Worm (Caenorhabditis elegans): Measurements from ENCODE around the gene ceh-20.

Gene ceh-20

DNA sequence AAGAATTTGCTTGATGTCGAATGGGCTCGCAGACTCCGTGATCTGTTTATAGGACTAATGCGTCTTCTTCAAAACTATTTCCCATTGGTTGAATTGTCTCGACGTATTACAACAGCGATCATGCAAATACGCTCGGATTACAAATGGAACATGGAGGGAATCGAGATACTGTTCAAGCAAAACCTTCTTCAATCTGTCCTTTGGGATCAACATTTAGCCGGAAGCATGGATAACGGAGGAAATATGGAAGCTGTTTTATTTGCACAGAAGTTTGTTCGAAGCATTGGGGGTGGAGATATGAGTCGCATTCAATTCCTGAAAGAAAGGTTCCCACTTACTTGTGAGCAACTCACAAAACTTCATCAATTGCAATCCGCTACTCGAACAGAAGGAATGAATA lies 23.9 kb upstream of the ceh-20 start:
- TF ChIP-seq klf-2 (GFP tag; conservative IDR thresholded peaks at IDR 0.05), result no peak
- no peak for TF ChIP-seq tab-1 (GFP tag; IDR thresholded peaks at IDR 0.05)
- TF ChIP-seq cog-1 (tag; optimal IDR thresholded peaks at IDR 0.05), result no peak
- TF ChIP-seq med-1 (GFP tag; optimal IDR thresholded peaks at IDR 0.05; ENCODE audit: insufficient read depth), result no peak
- TF ChIP-seq ref-1 (GFP tag; conservative IDR thresholded peaks at IDR 0.05), result no peak
- TF ChIP-seq flt-1 (GFP tag; IDR thresholded peaks at IDR 0.05), result no peak
- no peak for TF ChIP-seq ztf-23 (GFP tag; IDR thresholded peaks at IDR 0.05)
- no peak for TF ChIP-seq ztf-29 (GFP tag; IDR thresholded peaks at IDR 0.05)
- no peak for TF ChIP-seq T22C8.4 (GFP tag; IDR thresholded peaks at IDR 0.05)

DNA sequence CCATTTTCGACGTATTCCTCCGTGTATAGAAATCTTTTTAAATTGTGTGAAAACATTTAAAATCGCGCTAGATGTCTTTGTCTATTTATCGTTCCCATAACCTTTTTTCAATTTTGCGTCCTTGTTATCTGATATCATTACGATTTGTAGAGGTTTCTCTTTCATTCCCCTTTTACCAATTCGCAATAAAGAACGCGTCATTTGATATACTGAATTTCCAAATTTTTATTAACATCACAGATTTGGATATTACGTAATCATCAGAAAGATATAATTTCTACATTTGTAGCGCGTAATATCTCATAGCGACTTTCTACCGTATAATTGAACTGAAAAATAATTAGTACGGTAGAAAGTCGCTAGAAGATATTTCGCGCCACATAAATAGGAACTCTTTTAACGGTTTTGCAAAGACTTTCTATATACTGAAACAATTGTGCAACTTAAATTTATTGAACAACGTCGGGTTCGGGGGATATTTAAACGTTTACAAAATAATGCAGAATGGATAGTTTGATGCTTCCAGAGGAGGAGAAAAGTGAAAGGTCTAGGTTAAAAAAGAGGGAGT lies 20.9 kb upstream of the ceh-20 start:
- TF ChIP-seq cog-1 (tag; optimal IDR thresholded peaks at IDR 0.05) (no peak), med-1 (GFP tag; optimal IDR thresholded peaks at IDR 0.05; ENCODE audit: insufficient read depth) (no peak), flt-1 (GFP tag; IDR thresholded peaks at IDR 0.05) (no peak), ref-1 (GFP tag; conservative IDR thresholded peaks at IDR 0.05) (no peak), klf-2 (GFP tag; conservative IDR thresholded peaks at IDR 0.05) (no peak), T22C8.4 (GFP tag; IDR thresholded peaks at IDR 0.05) (no peak), ztf-29 (GFP tag; IDR thresholded peaks at IDR 0.05) (no peak), ztf-23 (GFP tag; IDR thresholded peaks at IDR 0.05) (no peak), tab-1 (GFP tag; IDR thresholded peaks at IDR 0.05) (no peak)

DNA sequence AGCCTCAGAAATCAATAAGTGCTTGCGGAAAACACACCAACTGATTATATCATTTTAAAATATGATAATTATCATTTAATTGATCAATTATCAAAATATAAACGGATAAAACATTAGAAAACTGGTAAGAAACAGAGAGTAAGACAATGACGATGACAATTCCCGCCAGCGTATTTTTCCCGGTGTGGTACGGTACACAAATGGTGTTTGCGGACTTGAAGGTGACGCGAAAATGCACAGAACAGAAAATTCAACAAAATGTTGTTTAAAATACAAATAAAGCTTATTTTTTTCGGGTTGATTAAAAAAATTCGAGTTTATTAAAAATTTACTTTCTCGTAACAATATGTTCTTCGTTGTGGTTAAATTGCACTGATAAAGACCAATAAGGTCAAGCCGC lies 18.5 kb upstream of the ceh-20 start:
- no peak for TF ChIP-seq ref-1 (GFP tag; conservative IDR thresholded peaks at IDR 0.05)
- TF ChIP-seq cog-1 (tag; optimal IDR thresholded peaks at IDR 0.05), result no peak
- TF ChIP-seq ztf-23 (GFP tag; IDR thresholded peaks at IDR 0.05), result no peak
- no peak for TF ChIP-seq flt-1 (GFP tag; IDR thresholded peaks at IDR 0.05)
- no peak for TF ChIP-seq klf-2 (GFP tag; conservative IDR thresholded peaks at IDR 0.05)
- TF ChIP-seq ztf-29 (GFP tag; IDR thresholded peaks at IDR 0.05), result no peak
- no peak for TF ChIP-seq med-1 (GFP tag; optimal IDR thresholded peaks at IDR 0.05; ENCODE audit: insufficient read depth)
- no peak for TF ChIP-seq tab-1 (GFP tag; IDR thresholded peaks at IDR 0.05)
- TF ChIP-seq T22C8.4 (GFP tag; IDR thresholded peaks at IDR 0.05), result no peak

DNA sequence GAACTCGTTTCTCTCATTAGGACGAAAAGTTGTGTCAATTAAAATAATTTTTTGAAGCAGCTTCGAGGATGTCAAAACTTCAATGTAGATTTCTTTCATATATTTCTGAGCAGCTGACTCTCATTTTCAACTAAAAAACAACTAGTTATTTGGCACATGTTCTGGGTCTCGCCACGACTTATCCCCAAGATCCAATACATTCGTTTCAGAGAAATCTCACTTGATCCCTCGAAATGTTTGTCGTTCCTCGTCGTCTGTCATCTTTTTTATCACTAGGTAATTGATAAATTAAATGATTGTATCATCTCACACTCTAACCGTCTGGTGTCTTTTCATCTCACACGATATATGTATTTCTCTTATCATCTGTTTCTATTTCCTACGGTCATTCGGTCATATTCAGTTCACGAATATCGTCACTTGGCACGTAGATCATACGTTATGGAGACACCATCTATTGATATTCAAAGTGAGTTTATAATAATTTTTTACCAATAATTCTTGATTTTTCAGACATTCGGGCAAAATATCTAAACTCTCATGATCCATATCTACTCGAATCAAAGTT lies 17.7 kb upstream of the ceh-20 start, which contains the start of the genes rpn-6.1 and F57B9.1:
Gene rpn-6.1, minus strand, starts transcription at position 65 of the 568 bp plus-strand sequence.
Gene F57B9.1, plus strand, starts transcription at position 154 of the 568 bp plus-strand sequence.
- TF ChIP-seq klf-2 (GFP tag; conservative IDR thresholded peaks at IDR 0.05), result no peak
- TF ChIP-seq ztf-29 (GFP tag; IDR thresholded peaks at IDR 0.05), result no peak
- no peak for TF ChIP-seq med-1 (GFP tag; optimal IDR thresholded peaks at IDR 0.05; ENCODE audit: insufficient read depth)
- TF ChIP-seq cog-1 (tag; optimal IDR thresholded peaks at IDR 0.05), result no peak
- no peak for TF ChIP-seq tab-1 (GFP tag; IDR thresholded peaks at IDR 0.05)

DNA sequence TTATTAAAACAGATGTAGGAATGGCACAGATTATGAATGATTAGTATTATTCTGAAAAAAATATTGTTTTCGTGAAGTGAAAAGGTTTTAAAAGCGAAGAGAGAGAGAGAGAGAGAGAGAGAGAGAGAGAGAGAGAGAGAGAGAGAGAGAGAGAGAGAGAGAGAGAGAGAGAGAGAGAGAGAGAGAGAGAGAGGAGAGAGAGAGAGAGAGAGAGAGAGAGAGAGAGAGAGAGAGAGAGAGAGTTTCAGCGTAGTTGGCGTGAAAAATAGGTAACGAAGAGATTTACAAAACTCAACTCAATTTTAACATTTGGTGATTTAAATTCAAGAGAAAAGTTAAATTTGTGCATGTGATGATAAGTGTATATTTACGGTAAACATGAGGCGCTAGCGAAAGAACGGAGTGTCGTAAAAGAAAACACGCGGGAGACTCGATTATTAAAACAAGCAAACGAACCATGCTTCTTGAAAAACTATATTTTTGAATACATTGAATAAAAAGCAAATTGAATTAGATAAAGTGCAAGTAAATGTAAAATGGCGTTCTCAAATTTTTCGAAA lies 11.5 kb upstream of the ceh-20 start, which contains the start of gene panl-2:
Gene panl-2, minus strand, starts transcription at position 51 of the 560 bp plus-strand sequence.
- TF ChIP-seq med-1 (GFP tag; optimal IDR thresholded peaks at IDR 0.05; ENCODE audit: insufficient read depth), result no peak
- no peak for TF ChIP-seq ztf-23 (GFP tag; IDR thresholded peaks at IDR 0.05)
- TF ChIP-seq T22C8.4 (GFP tag; IDR thresholded peaks at IDR 0.05), result no peak
- TF ChIP-seq cog-1 (tag; optimal IDR thresholded peaks at IDR 0.05), result no peak

DNA sequence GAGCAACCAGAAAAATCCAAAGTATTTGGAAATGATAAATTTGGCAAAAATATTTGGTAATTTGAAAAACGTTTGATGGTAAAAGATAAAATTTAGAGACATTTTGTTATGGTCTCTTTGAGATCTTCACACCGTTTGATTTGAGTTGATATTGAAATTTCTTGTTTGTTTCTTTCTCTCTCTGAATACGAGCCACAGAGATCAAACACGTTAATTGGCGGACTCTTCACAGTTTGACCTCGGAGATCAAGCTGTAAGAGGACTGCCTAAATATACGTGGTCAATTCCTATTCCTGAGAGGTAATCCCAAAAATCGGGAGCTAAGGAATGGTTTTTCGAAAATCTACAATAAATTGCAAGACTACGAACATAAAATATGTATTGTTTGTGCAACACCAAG lies 11.0 kb upstream of the ceh-20 start:
- no peak for TF ChIP-seq cog-1 (tag; optimal IDR thresholded peaks at IDR 0.05)
- no peak for TF ChIP-seq ztf-23 (GFP tag; IDR thresholded peaks at IDR 0.05)
- no peak for TF ChIP-seq tab-1 (GFP tag; IDR thresholded peaks at IDR 0.05)
- no peak for TF ChIP-seq med-1 (GFP tag; optimal IDR thresholded peaks at IDR 0.05; ENCODE audit: insufficient read depth)
- no peak for TF ChIP-seq flt-1 (GFP tag; IDR thresholded peaks at IDR 0.05)
- TF ChIP-seq ztf-29 (GFP tag; IDR thresholded peaks at IDR 0.05), result no peak
- TF ChIP-seq T22C8.4 (GFP tag; IDR thresholded peaks at IDR 0.05), result no peak
- TF ChIP-seq klf-2 (GFP tag; conservative IDR thresholded peaks at IDR 0.05), result no peak
- no peak for TF ChIP-seq ref-1 (GFP tag; conservative IDR thresholded peaks at IDR 0.05)

DNA sequence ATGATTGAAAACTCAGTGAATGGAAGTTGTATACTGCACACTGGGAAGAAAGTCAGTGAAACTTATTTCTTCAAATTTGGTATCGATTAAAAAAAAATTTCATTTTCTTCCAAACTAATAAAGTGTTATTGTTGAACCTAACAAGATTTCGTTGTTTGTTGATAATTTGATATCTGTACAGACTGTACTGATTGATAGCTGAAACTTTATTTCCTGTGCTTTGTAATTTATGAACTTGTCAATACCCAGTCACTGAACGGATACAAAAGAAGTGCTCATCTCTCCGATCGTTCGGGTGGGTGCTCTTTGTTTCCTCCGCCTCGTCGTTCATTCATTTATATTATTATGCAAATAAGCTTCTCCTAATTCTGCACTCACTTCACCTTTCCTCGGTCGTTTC lies 10.6 kb upstream of the ceh-20 start, which contains the start of gene F31E3.12:
Gene F31E3.12, plus strand, starts transcription at position 301 of the 400 bp plus-strand sequence.
- no peak for TF ChIP-seq klf-2 (GFP tag; conservative IDR thresholded peaks at IDR 0.05)
- no peak for TF ChIP-seq ztf-23 (GFP tag; IDR thresholded peaks at IDR 0.05)
- no peak for TF ChIP-seq flt-1 (GFP tag; IDR thresholded peaks at IDR 0.05)
- TF ChIP-seq T22C8.4 (GFP tag; IDR thresholded peaks at IDR 0.05), result no peak
- no peak for TF ChIP-seq ref-1 (GFP tag; conservative IDR thresholded peaks at IDR 0.05)
- TF ChIP-seq ztf-29 (GFP tag; IDR thresholded peaks at IDR 0.05), result no peak
- TF ChIP-seq cog-1 (tag; optimal IDR thresholded peaks at IDR 0.05), result no peak
- TF ChIP-seq med-1 (GFP tag; optimal IDR thresholded peaks at IDR 0.05; ENCODE audit: insufficient read depth), result no peak
- TF ChIP-seq tab-1 (GFP tag; IDR thresholded peaks at IDR 0.05), result no peak

DNA sequence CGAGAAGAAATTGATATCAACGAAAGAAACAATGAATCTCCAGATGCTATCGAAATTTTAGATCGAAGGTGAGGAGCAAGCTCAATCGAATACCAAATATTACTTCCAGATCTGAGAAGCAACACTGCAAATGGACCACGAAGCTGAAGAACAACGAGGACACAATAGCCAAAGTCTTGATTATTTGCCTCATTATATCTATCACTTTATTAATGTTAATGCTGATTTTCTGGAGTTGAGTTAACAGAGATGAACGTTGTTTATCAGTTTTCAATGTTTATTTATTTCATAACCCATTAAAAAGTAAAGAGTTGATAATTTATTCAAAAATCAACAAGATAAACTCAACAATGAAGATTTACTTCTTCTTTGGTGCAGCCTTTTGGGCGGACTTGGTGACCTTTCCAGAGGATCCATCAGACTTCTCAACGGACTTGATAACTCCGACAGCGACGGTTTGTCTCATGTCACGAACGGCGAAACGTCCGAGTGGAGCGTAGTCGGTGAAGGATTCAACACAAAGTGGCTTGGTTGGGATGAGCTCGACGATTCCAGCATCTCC lies 9.8 kb upstream of the ceh-20 start:
- no peak for TF ChIP-seq cog-1 (tag; optimal IDR thresholded peaks at IDR 0.05)
- no peak for TF ChIP-seq ref-1 (GFP tag; conservative IDR thresholded peaks at IDR 0.05)
- no peak for TF ChIP-seq klf-2 (GFP tag; conservative IDR thresholded peaks at IDR 0.05)
- no peak for TF ChIP-seq ztf-23 (GFP tag; IDR thresholded peaks at IDR 0.05)
- TF ChIP-seq tab-1 (GFP tag; IDR thresholded peaks at IDR 0.05), result no peak
- no peak for TF ChIP-seq T22C8.4 (GFP tag; IDR thresholded peaks at IDR 0.05)
- no peak for TF ChIP-seq flt-1 (GFP tag; IDR thresholded peaks at IDR 0.05)
- TF ChIP-seq ztf-29 (GFP tag; IDR thresholded peaks at IDR 0.05), result no peak
- no peak for TF ChIP-seq med-1 (GFP tag; optimal IDR thresholded peaks at IDR 0.05; ENCODE audit: insufficient read depth)

DNA sequence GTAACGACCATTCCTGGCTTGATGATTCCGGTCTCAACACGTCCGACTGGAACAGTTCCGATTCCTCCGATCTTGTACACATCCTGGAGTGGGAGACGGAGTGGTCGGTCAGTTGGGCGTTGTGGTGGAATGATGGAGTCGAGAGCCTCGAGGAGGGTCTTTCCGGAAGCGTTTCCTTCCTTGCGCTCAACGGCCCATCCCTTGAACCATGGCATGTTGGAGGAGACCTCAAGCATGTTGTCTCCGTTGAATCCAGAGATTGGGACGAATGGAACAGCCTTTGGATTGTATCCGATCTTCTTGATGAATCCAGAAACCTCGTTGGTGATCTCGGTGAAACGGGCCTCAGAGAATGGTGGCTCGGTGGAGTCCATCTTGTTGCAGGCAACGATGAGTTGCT lies 8.9 kb upstream of the ceh-20 start:
- TF ChIP-seq flt-1 (GFP tag; IDR thresholded peaks at IDR 0.05) (no peak), klf-2 (GFP tag; conservative IDR thresholded peaks at IDR 0.05) (no peak), ztf-29 (GFP tag; IDR thresholded peaks at IDR 0.05) (no peak), T22C8.4 (GFP tag; IDR thresholded peaks at IDR 0.05) (no peak), ztf-23 (GFP tag; IDR thresholded peaks at IDR 0.05) (no peak)
